Fruit fly (Drosophila melanogaster): ENCODE results near the gene Jon25Biii.

Jon25Biii gene

dm6 chr2L:4997401-4998259, 47.1 kb upstream of the Jon25Biii start (continued):
- TF ChIP-seq Dad (GFP tag; optimal IDR thresholded peaks at IDR 0.05) (peak; percentile 99), NC2β (GFP tag; optimal IDR thresholded peaks at IDR 0.05) (peak; percentile 99), ato (GFP tag; IDR thresholded peaks at IDR 0.05; ENCODE audit: partially characterized antibody) (peak; percentile 44; the same call in 1 of the 2 replicates), mld (GFP tag; IDR thresholded peaks at IDR 0.05; ENCODE audit: partially characterized antibody) (0 out of 3 replicates have a peak, but pooled peaks have one; percentile 25), shn (GFP tag; optimal IDR thresholded peaks at IDR 0.05) (peak; percentile 100), CG12104 (GFP tag; optimal IDR thresholded peaks at IDR 0.05) (peak; percentile 98), Ets65A (GFP tag) (peak; percentile 100), Eip74EF (GFP tag; optimal IDR thresholded peaks at IDR 0.05) (peak; percentile 91 to 97), CG11093 (GFP tag; IDR thresholded peaks at IDR 0.05) (peak; percentile 99), Lim3 (GFP tag; IDR thresholded peaks at IDR 0.05) (peak; percentile 99; the same call in 1 of the 2 replicates), CG34376 (GFP tag; optimal IDR thresholded peaks at IDR 0.05) (peak; percentile 97), Poxn (GFP tag; IDR thresholded peaks at IDR 0.05) (peak; percentile 96), eve (GFP tag; optimal IDR thresholded peaks at IDR 0.05) (peak; percentile 40 to 97), gt (GFP tag; IDR thresholded peaks at IDR 0.05) (peak; percentile 98), pnt (GFP tag; optimal IDR thresholded peaks at IDR 0.05) (peak; percentile 99), CG18619 (GFP tag; optimal IDR thresholded peaks at IDR 0.05) (peak; percentile 98), BtbVII (GFP tag; optimal IDR thresholded peaks at IDR 0.05) (peak; percentile 98), CG43689 (GFP tag; IDR thresholded peaks at IDR 0.05) (peak; percentile 98), CG7372 (GFP tag; IDR thresholded peaks at IDR 0.05) (peak; percentile 99), CG11695 (GFP tag; IDR thresholded peaks at IDR 0.05) (peak; percentile 98), B-H1 (GFP tag; IDR thresholded peaks at IDR 0.05) (peak; percentile 99), hbn (GFP tag; IDR thresholded peaks at IDR 0.05; ENCODE audit: partially characterized antibody) (peak; percentile 15; the same call in 1 of the 2 replicates), chif (GFP tag; optimal IDR thresholded peaks at IDR 0.05) (peak; percentile 99), CG10979 (tag; optimal IDR thresholded peaks at IDR 0.05) (peak; percentile 99), tin (GFP tag; optimal IDR thresholded peaks at IDR 0.05) (peak; percentile 99), nom (GFP tag; optimal IDR thresholded peaks at IDR 0.05) (peak; percentile 98), Dp (GFP tag; optimal IDR thresholded peaks at IDR 0.05) (peak; percentile 48), danr (GFP tag; IDR thresholded peaks at IDR 0.05) (peak; percentile 99), lbe (GFP tag; optimal IDR thresholded peaks at IDR 0.05) (peak; percentile 98), Hr3 (GFP tag; optimal IDR thresholded peaks at IDR 0.05) (peak; percentile 99), dmrt99B (tag; optimal IDR thresholded peaks at IDR 0.05) (peak; percentile 99), CG7987 (GFP tag; optimal IDR thresholded peaks at IDR 0.05) (peak; percentile 97), CG17385 (GFP tag; optimal IDR thresholded peaks at IDR 0.05) (peak; percentile 96), dpn (GFP tag; optimal IDR thresholded peaks at IDR 0.05) (peak; percentile 99), sima (GFP tag; optimal IDR thresholded peaks at IDR 0.05) (peak; percentile 97), crp (GFP tag; optimal IDR thresholded peaks at IDR 0.05) (peak; percentile 35 to 77), zfh1 (GFP tag; IDR thresholded peaks at IDR 0.05) (peak; percentile 100), tio (GFP tag; optimal IDR thresholded peaks at IDR 0.05) (peak; percentile 99), CG12155 (GFP tag; optimal IDR thresholded peaks at IDR 0.05) (peak; percentile 98), chn (GFP tag; optimal IDR thresholded peaks at IDR 0.05) (peak; percentile 99), CG1233 (GFP tag; optimal IDR thresholded peaks at IDR 0.05) (peak; percentile 99), HmgD (GFP tag; optimal IDR thresholded peaks at IDR 0.05) (peak; percentile 99), salm (tag; optimal IDR thresholded peaks at IDR 0.05) (peak; percentile 98), lola (GFP tag; optimal IDR thresholded peaks at IDR 0.05) (peak in 1 of 3 experiments; percentile 98), Hr39 (optimal IDR thresholded peaks at IDR 0.05) (no peak), CG15011 (GFP tag; optimal IDR thresholded peaks at IDR 0.05) (peak; percentile 98), lab (GFP tag; optimal IDR thresholded peaks at IDR 0.05) (peak; percentile 99), scrt (GFP tag; optimal IDR thresholded peaks at IDR 0.05) (peak; percentile 95)
